Fruit fly (Drosophila melanogaster) whole organism, pupa: Measurements from ENCODE around the gene CG11357.

Experiments
- CG12605 ChIP-seq: fragments of 200-800 bp; sonication (Bioruptor generic); IDR thresholded peaks from 2 replicates; pipeline ENCODE4 v1.3.6; 2022; ENCODE audit warnings: missing biosample characterization, missing genetic modification characterization
- CG14655 ChIP-seq: fragments of 200-800 bp; sonication (Bioruptor generic); optimal IDR thresholded peaks from 3 replicates; lab custom pipeline; 2017; ENCODE audit warnings: mild to moderate bottlenecking, missing biosample characterization, missing genetic modification reagents, missing genetic modification characterization
- CG32121 ChIP-seq: fragments of 200-800 bp; sonication (Bioruptor generic); IDR thresholded peaks from 2 replicates; pipeline ENCODE4 v1.3.6; 2022; ENCODE audit warnings: missing biosample characterization, missing genetic modification characterization
- CG34367 ChIP-seq: fragments of 200-800 bp; sonication (Bioruptor generic); optimal IDR thresholded peaks from 2 replicates; lab custom pipeline; 2018; ENCODE audit warnings: missing biosample characterization, mild to moderate bottlenecking, missing genetic modification characterization
- CG8301 ChIP-seq: fragments of 200-800 bp; sonication (Bioruptor generic); optimal IDR thresholded peaks from 2 replicates; lab custom pipeline; 2018; ENCODE audit warnings: missing biosample characterization, mild to moderate bottlenecking, missing genetic modification characterization
- D1 ChIP-seq: fragments of 200-800 bp; sonication (Bioruptor generic); optimal IDR thresholded peaks from 2 replicates; lab custom pipeline; 2018; ENCODE audit warnings: missing biosample characterization, mild to moderate bottlenecking, missing genetic modification characterization, moderate library complexity
- EcR ChIP-seq: fragments of 200-800 bp; sonication (Bioruptor generic); optimal IDR thresholded peaks from 3 replicates; lab custom pipeline; 2019; ENCODE audit warnings: missing biosample characterization, missing genetic modification characterization, mild to moderate bottlenecking, moderate library complexity, missing genetic modification reagents
- Pif1B ChIP-seq: fragments of 200-800 bp; sonication (Bioruptor generic); optimal IDR thresholded peaks from 3 replicates; lab custom pipeline; 2016; ENCODE audit warnings: missing biosample characterization, missing genetic modification characterization
- rn ChIP-seq: fragments of 200-800 bp; sonication (Bioruptor generic); IDR thresholded peaks from 2 replicates; pipeline ENCODE4 v1.3.6; 2022; ENCODE audit warnings: missing biosample characterization, missing genetic modification characterization

- TF ChIP-seq Pif1B (GFP tag; lab: Kevin White, UChicago) = no peak
- peak; percentile 88 for TF ChIP-seq EcR
- no peak for TF ChIP-seq CG32121 (GFP tag; lab: Robert Waterston, UW)
- no peak for TF ChIP-seq D1 (tag; lab: Kevin White, UChicago)
- TF ChIP-seq CG34367 (tag; lab: Kevin White, UChicago) = no peak
- no peak for TF ChIP-seq CG12605
- TF ChIP-seq rn (GFP tag; lab: Robert Waterston, UW) = no peak
- no peak for TF ChIP-seq CG14655 (GFP tag; lab: Kevin White, UChicago)
- no peak for TF ChIP-seq CG8301 (tag; lab: Kevin White, UChicago)
Observed at dm6 chr3L:4493609-4494008, 48.2 kb upstream of the CG11357 start.
